Worm (Caenorhabditis elegans) whole organism, L1 larva: Measurements from ENCODE around the gene str-71.
A peak's percentile ranks its signal among the peaks of the same experiment; 100 is the strongest.

ENCODE experiments used
- C16A3.4 ChIP-seq: fragments of 150-350 bp; optimal IDR thresholded peaks from 2 replicates; lab custom pipeline; 2014; ENCODE audit warnings: missing biosample characterization, missing genetic modification characterization
- aha-1 ChIP-seq: fragments of 150-350 bp; optimal IDR thresholded peaks from 2 replicates; lab custom pipeline; 2014; ENCODE audit warnings: missing biosample characterization, missing genetic modification characterization
- aly-2 ChIP-seq: fragments of 150-350 bp; optimal IDR thresholded peaks from 2 replicates; lab custom pipeline; 2014; ENCODE audit warnings: missing biosample characterization, missing genetic modification characterization
- ama-1 ChIP-seq: fragments of 150-350 bp; optimal IDR thresholded peaks from 2 replicates; lab custom pipeline; 2014
- ceh-63 ChIP-seq: fragments of 200-800 bp; sonication (Bioruptor generic); optimal IDR thresholded peaks from 2 replicates; lab custom pipeline; 2018; ENCODE audit warnings: mild to moderate bottlenecking, missing genetic modification characterization, missing compliant biosample characterization
- ceh-88 ChIP-seq: fragments of 200-800 bp; sonication (Bioruptor generic); IDR thresholded peaks from 2 replicates; pipeline ENCODE4 v1.3.6; 2022; ENCODE audit warnings: missing genetic modification characterization, missing compliant biosample characterization
- dpl-1 ChIP-seq, 3 experiments: fragments of 150-350 bp in 2 of 3; sonication (generic microtip) in 1 of 3; optimal IDR thresholded peaks; 2 replicates each; lab custom pipeline; 2014 to 2017; ENCODE audit warnings: missing biosample characterization in 3 of 3, missing genetic modification characterization in 3 of 3, missing genetic modification reagents in 3 of 3
- dsc-1 ChIP-seq: sonication (generic microtip); optimal IDR thresholded peaks from 2 replicates; lab custom pipeline; 2016; ENCODE audit warnings: mild to moderate bottlenecking, missing genetic modification characterization, missing compliant biosample characterization
- fkh-10 ChIP-seq: sonication (generic microtip); optimal IDR thresholded peaks from 2 replicates; lab custom pipeline; 2017; ENCODE audit warnings: missing biosample characterization, missing genetic modification reagents, missing genetic modification characterization
- fkh-8 ChIP-seq: sonication (generic microtip); optimal IDR thresholded peaks from 2 replicates; lab custom pipeline; 2016; ENCODE audit warnings: mild to moderate bottlenecking, missing genetic modification characterization, missing compliant biosample characterization
- grh-1 ChIP-seq: fragments of 200-800 bp; sonication (Bioruptor generic); IDR thresholded peaks from 2 replicates; pipeline ENCODE4 v1.3.6; 2022; ENCODE audit warnings: missing genetic modification reagents, missing genetic modification characterization, missing compliant biosample characterization
- hlh-4 ChIP-seq: sonication (generic microtip); optimal IDR thresholded peaks from 2 replicates; lab custom pipeline; 2016; ENCODE audit warnings: mild to moderate bottlenecking, missing genetic modification characterization, missing compliant biosample characterization
- hpl-2 ChIP-seq: fragments of 150-350 bp; optimal IDR thresholded peaks from 2 replicates; lab custom pipeline; 2014; ENCODE audit warnings: missing biosample characterization, missing genetic modification reagents, missing genetic modification characterization
- jun-1 ChIP-seq: fragments of 150-350 bp; optimal IDR thresholded peaks from 2 replicates; lab custom pipeline; 2014; ENCODE audit warnings: missing biosample characterization, missing genetic modification reagents, missing genetic modification characterization
- lin-13 ChIP-seq: fragments of 150-350 bp; optimal IDR thresholded peaks from 2 replicates; lab custom pipeline; 2014; ENCODE audit warnings: missing biosample characterization, missing genetic modification reagents, missing genetic modification characterization
- lin-35 ChIP-seq, 2 experiments: fragments of 150-350 bp; optimal IDR thresholded peaks; 2 replicates each; lab custom pipeline; 2014; ENCODE audit warnings: missing biosample characterization in 2 of 2, missing genetic modification characterization in 2 of 2, missing genetic modification reagents in 2 of 2
- mab-9 ChIP-seq: fragments of 200-800 bp; sonication (Bioruptor generic); IDR thresholded peaks from 2 replicates; pipeline ENCODE4 v1.3.6; 2022; ENCODE audit warnings: missing genetic modification reagents, missing genetic modification characterization, missing compliant biosample characterization
- mdl-1 ChIP-seq, 2 experiments: fragments of 150-350 bp; optimal IDR thresholded peaks; 2 replicates each; lab custom pipeline; 2014 to 2017; ENCODE audit warnings: missing biosample characterization in 2 of 2, missing genetic modification characterization in 2 of 2, inconsistent platforms in 1 of 2
- mef-2 ChIP-seq: fragments of 150-350 bp; optimal IDR thresholded peaks from 2 replicates; lab custom pipeline; 2014; ENCODE audit warnings: missing biosample characterization, missing genetic modification characterization
- mep-1 ChIP-seq: fragments of 150-350 bp; optimal IDR thresholded peaks from 2 replicates; lab custom pipeline; 2014; ENCODE audit warnings: missing biosample characterization, missing genetic modification characterization
- nhr-19 ChIP-seq: fragments of 200-800 bp; sonication (Bioruptor generic); conservative IDR thresholded peaks from 2 replicates; pipeline ENCODE4 v1.3.6; 2022; ENCODE audit warnings: missing genetic modification characterization, missing compliant biosample characterization
- nhr-77 ChIP-seq: fragments of 150-350 bp; optimal IDR thresholded peaks from 2 replicates; lab custom pipeline; 2014; ENCODE audit warnings: missing biosample characterization, missing genetic modification characterization
- nhr-85 ChIP-seq: sonication (generic microtip); peaks from one replicate; lab custom pipeline; 2016; ENCODE audit warnings: missing genetic modification characterization, inconsistent platforms, missing compliant biosample characterization
- pax-3 ChIP-seq: fragments of 200-800 bp; sonication (Bioruptor generic); optimal IDR thresholded peaks from 2 replicates; lab custom pipeline; 2018; ENCODE audit warnings: mild to moderate bottlenecking, missing genetic modification characterization, moderate library complexity, missing compliant biosample characterization
- pqm-1 ChIP-seq: sonication (generic microtip); optimal IDR thresholded peaks from 3 replicates; lab custom pipeline; 2017; ENCODE audit warnings: missing biosample characterization, missing genetic modification characterization
- snpc-4 ChIP-seq: fragments of 150-350 bp; optimal IDR thresholded peaks from 2 replicates; lab custom pipeline; 2014; ENCODE audit warnings: missing biosample characterization, missing genetic modification characterization
- snu-23 ChIP-seq: sonication (generic microtip); optimal IDR thresholded peaks from 2 replicates; lab custom pipeline; 2016; ENCODE audit warnings: missing genetic modification characterization, missing compliant biosample characterization
- sptf-1 ChIP-seq: fragments of 150-350 bp; optimal IDR thresholded peaks from 2 replicates; lab custom pipeline; 2014; ENCODE audit warnings: missing biosample characterization, missing genetic modification characterization
- sup-37 ChIP-seq: fragments of 200-800 bp; sonication (Bioruptor generic); optimal IDR thresholded peaks from 2 replicates; lab custom pipeline; 2018; ENCODE audit warnings: mild to moderate bottlenecking, missing genetic modification characterization, missing compliant biosample characterization
- swsn-7 ChIP-seq: sonication (generic microtip); optimal IDR thresholded peaks from 2 replicates; lab custom pipeline; 2016; ENCODE audit warnings: missing genetic modification characterization, missing compliant biosample characterization
- tbx-2 ChIP-seq: sonication (generic microtip); optimal IDR thresholded peaks from 2 replicates; lab custom pipeline; 2016; ENCODE audit warnings: missing genetic modification characterization, missing compliant biosample characterization
- tlp-1 ChIP-seq: fragments of 150-350 bp; optimal IDR thresholded peaks from 2 replicates; lab custom pipeline; 2014; ENCODE audit warnings: missing biosample characterization, missing genetic modification characterization
- vab-15 ChIP-seq: sonication (generic microtip); optimal IDR thresholded peaks from 2 replicates; lab custom pipeline; 2017; ENCODE audit warnings: missing genotype, mild to moderate bottlenecking, missing genetic modification characterization, missing compliant biosample characterization

The str-71 gene

DNA sequence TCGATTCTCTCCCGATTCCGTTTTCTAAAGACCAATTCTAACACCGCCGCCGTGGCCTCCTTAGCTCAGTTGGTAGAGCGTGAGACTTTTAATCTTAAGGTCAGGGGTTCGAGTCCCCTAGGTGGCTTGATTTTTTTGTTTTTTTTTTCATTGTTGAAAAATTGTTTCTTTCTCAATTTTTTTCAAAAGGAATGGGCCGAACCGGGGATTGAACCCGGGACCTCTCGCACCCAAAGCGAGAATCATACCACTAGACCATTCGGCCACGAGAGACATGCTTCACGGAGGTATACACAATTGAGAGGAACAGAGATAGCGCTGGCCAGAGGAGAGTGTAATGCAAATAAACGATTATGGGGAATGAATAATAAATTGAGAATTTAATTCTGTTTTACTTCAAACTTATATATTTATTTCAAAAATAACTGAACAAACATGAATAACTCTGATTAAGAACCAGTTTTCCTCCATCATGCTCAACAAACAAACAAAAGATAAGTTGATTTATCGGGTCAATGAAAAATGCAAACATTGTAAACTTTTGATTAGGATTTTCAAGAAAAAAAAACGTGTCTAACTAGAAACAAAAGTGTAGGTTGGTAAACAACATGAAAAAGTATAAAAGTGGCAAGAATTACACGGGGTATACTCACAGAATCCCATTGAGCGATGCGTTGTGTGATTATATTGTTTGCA, 6.2 kb upstream of the str-71 start, which contains the start of gene pqn-71 (continued):
- TF ChIP-seq hpl-2 (GFP tag; lab: Kevin White, UChicago) (peak; percentile 79), mef-2 (tag; lab: Kevin White, UChicago) (no peak), pqm-1 (tag; lab: Kevin White, UChicago) (no peak), dpl-1 (GFP tag; optimal IDR thresholded peaks at IDR 0.05; lab: Kevin White, UChicago) (peak; percentile 39 to 58 (median 48)), mep-1 (peak; percentile 88), fkh-8 (tag; lab: Kevin White, UChicago) (peak; percentile 74), hlh-4 (tag; lab: Kevin White, UChicago) (no peak), jun-1 (peak; percentile 83), grh-1 (peak; percentile 34; the same call in 1 of the 2 replicates), vab-15 (peak; percentile 2), C16A3.4 (peak; percentile 72), dsc-1 (tag; lab: Kevin White, UChicago) (peak; percentile 79), lin-13 (GFP tag; lab: Kevin White, UChicago) (peak; percentile 54)

DNA sequence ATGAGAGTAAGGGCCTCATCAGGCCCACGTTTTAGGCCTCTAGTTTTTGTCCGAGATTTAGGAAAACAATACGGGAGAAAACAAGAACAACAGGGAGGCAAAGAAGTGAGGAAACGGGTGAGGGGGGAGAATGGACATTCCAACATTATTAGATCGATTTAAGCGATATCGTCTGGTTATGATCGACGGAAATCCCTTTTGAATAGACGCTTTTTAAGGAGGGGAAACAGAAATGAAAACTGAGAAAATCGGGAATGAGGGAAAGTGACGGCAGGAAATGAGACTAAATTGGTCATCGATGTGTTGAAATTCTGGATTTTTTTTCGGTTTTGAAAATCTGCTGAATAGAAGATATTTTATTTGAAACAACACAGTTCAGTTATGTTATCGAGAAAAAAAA, 5.4 kb upstream of the str-71 start, which contains the start of gene rocf-1:
TSS of gene rocf-1 (minus strand) at position 101 of the 400 bp plus-strand sequence.
- TF ChIP-seq sptf-1 (tag; lab: Kevin White, UChicago) (no peak), sup-37 (GFP tag; lab: Kevin White, UChicago) (no peak), ceh-63 (GFP tag; lab: Kevin White, UChicago) (no peak), nhr-19 (GFP tag; lab: Robert Waterston, UW) (no peak), ama-1 (lab: Kevin White, UChicago) (no peak), snu-23 (GFP tag; lab: Kevin White, UChicago) (no peak), fkh-10 (GFP tag; lab: Kevin White, UChicago) (no peak), hpl-2 (GFP tag; lab: Kevin White, UChicago) (no peak), pax-3 (tag; lab: Kevin White, UChicago) (no peak)
- TF ChIP-seq, all 84 proteins: peak for 0

DNA sequence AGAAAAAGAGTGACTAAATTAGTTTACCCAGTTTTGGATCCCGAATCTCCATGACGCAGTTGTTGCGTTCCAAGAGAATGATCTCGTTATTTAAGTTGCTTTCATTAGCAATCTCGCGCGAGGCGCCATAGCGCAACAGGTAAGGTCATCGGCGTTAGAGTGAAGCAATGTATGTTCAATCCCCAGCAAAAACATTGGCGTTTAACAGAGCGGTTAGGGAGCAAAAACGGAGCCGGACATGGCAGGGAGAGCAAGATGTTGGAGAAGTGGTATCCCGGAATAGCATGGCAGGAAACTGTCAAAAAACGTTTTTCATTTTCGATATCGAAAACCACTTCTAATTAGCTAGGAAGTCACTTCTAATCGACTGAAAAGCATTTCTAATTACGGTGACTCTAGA, 4.7 kb downstream of the str-71 start:
- TF ChIP-seq nhr-85 (tag; lab: Kevin White, UChicago) (peak; percentile 22), aha-1 (tag; lab: Kevin White, UChicago) (no peak)

DNA sequence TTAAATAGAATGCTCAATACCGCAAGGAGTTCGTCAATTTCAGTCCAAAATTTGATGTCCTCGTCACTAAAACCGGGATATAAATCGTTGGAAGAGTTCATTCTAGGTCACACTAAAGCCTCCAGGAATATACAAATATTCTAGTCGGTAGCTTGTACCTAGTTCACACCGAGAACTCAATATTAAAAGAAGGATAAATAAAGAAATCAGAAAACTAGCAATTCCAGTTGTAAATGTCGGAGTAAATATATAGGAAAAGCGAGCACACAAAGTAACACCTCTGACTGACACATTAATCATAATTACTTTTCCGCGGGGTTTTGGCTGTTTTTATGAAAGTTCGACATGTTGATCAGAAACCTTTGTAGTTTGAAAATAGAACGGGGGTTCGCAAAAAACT, 7.6 kb downstream of the str-71 start, which contains the start of gene srw-33:
TSS of gene srw-33 (minus strand) at position 101 of the 400 bp plus-strand sequence.
- TF ChIP-seq swsn-7 = no peak
- no peak for TF ChIP-seq mab-9 (GFP tag; lab: Robert Waterston, UW)
- no peak for TF ChIP-seq tbx-2 (tag; lab: Kevin White, UChicago)
- TF ChIP-seq aly-2 (tag; lab: Kevin White, UChicago) = no peak
- no peak for TF ChIP-seq mdl-1 (tag; optimal IDR thresholded peaks at IDR 0.05; lab: Kevin White, UChicago)
- no peak for TF ChIP-seq nhr-77 (tag; lab: Kevin White, UChicago)
- no peak for TF ChIP-seq snpc-4 (tag; lab: Kevin White, UChicago)
- TF ChIP-seq ceh-88 (GFP tag; lab: Robert Waterston, UW) = no peak
- TF ChIP-seq ceh-63 (GFP tag; lab: Kevin White, UChicago) = no peak

DNA sequence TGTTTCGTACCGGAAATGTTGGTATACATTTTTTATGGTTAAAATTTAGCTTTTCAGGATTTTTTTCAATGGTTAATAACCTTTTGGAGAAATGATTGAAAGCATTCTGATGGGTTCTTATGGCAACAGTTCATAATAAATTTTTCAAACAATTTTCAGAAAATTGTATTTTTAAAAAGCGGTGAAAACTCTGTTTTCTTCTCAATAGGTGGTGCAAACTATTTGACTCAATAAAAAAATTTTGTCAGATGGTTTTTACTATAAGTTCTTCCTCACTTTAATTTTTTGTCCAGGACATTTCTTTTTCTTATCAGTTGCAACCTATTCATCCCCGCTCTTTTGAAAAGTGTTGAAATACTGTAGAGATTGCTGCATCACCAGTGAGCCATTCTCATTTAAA, 10.1 kb downstream of the str-71 start, which contains the start of gene T26H5.14:
TSS of gene T26H5.14 (plus strand) at position 301 of the 400 bp plus-strand sequence.
- no peak for TF ChIP-seq lin-35 (GFP tag; optimal IDR thresholded peaks at IDR 0.05; lab: Kevin White, UChicago)
- TF ChIP-seq tlp-1 = no peak
